Worm (Caenorhabditis elegans) whole organism, L3 larva: ENCODE data around the gene R10E4.9.

Experiments
- R02D3.7 ChIP-seq: fragments of 150-350 bp; optimal IDR thresholded peaks from 2 replicates; lab custom pipeline; 2014; ENCODE audit warnings: missing biosample characterization, missing genetic modification characterization
- ZK546.5 ChIP-seq: sonication (generic microtip); optimal IDR thresholded peaks from 2 replicates; lab custom pipeline; 2017; ENCODE audit warnings: missing biosample characterization, missing genetic modification characterization
- aly-2 ChIP-seq: fragments of 150-350 bp; optimal IDR thresholded peaks from 2 replicates; lab custom pipeline; 2014; ENCODE audit warnings: missing biosample characterization, missing genetic modification characterization
- ama-1 ChIP-seq: fragments of 150-350 bp; optimal IDR thresholded peaks from 2 replicates; lab custom pipeline; 2018
- ceh-16 ChIP-seq: sonication (generic microtip); optimal IDR thresholded peaks from 2 replicates; lab custom pipeline; 2017; ENCODE audit warnings: missing biosample characterization, missing genetic modification characterization
- ceh-28 ChIP-seq: fragments of 150-350 bp; optimal IDR thresholded peaks from 2 replicates; lab custom pipeline; 2014; ENCODE audit warnings: missing biosample characterization, missing genetic modification reagents, missing genetic modification characterization
- ceh-82 ChIP-seq: fragments of 150-350 bp; optimal IDR thresholded peaks from 2 replicates; lab custom pipeline; 2014; ENCODE audit warnings: missing biosample characterization, missing genetic modification characterization
- ceh-9 ChIP-seq: sonication (generic microtip); optimal IDR thresholded peaks from 2 replicates; lab custom pipeline; 2018; ENCODE audit warnings: missing biosample characterization, missing genetic modification characterization
- daf-12 ChIP-seq: fragments of 150-350 bp; optimal IDR thresholded peaks from 2 replicates; lab custom pipeline; 2014; ENCODE audit warnings: missing biosample characterization, missing genetic modification reagents, missing genetic modification characterization
- egl-27 ChIP-seq: sonication (generic microtip); optimal IDR thresholded peaks from 4 replicates; lab custom pipeline; 2017; ENCODE audit warnings: missing biosample characterization, missing genetic modification reagents, missing genetic modification characterization
- egl-5 ChIP-seq: fragments of 150-350 bp; optimal IDR thresholded peaks from 2 replicates; lab custom pipeline; 2017; ENCODE audit warnings: missing biosample characterization, missing genetic modification reagents, missing genetic modification characterization, inconsistent platforms
- elt-1 ChIP-seq: fragments of 150-350 bp; optimal IDR thresholded peaks from 2 replicates; lab custom pipeline; 2014; ENCODE audit warnings: missing biosample characterization, missing genetic modification characterization
- elt-2 ChIP-seq: sonication (generic microtip); optimal IDR thresholded peaks from 2 replicates; lab custom pipeline; 2016; ENCODE audit warnings: missing genetic modification reagents, mild to moderate bottlenecking, missing genetic modification characterization, missing compliant biosample characterization
- elt-3 ChIP-seq, 3 experiments: fragments of 150-350 bp in 1 of 3; sonication (generic microtip) in 2 of 3; optimal IDR thresholded peaks; 2 replicates in 2 of 3; 4 replicates in 1 of 3; lab custom pipeline; 2014 to 2017; ENCODE audit warnings: missing biosample characterization in 3 of 3, missing genetic modification characterization in 3 of 3
- eor-1 ChIP-seq, 2 experiments: fragments of 150-350 bp; optimal IDR thresholded peaks; 2 replicates each; lab custom pipeline; 2014 to 2018; ENCODE audit warnings: missing biosample characterization in 2 of 2, missing genetic modification characterization in 2 of 2
- fkh-10 ChIP-seq: sonication (generic microtip); optimal IDR thresholded peaks from 2 replicates; lab custom pipeline; 2017; ENCODE audit warnings: missing biosample characterization, missing genetic modification reagents, missing genetic modification characterization
- fkh-2 ChIP-seq: fragments of 150-350 bp; optimal IDR thresholded peaks from 2 replicates; lab custom pipeline; 2014; ENCODE audit warnings: missing biosample characterization, missing genetic modification reagents, missing genetic modification characterization
- fos-1 ChIP-seq: fragments of 150-350 bp; optimal IDR thresholded peaks from 2 replicates; lab custom pipeline; 2014; ENCODE audit warnings: missing biosample characterization, missing genetic modification characterization
- hmg-11 ChIP-seq: sonication (generic microtip); optimal IDR thresholded peaks from 2 replicates; lab custom pipeline; 2016; ENCODE audit warnings: missing genetic modification characterization, missing compliant biosample characterization
- jun-1 ChIP-seq: fragments of 150-350 bp; optimal IDR thresholded peaks from 2 replicates; lab custom pipeline; 2014; ENCODE audit warnings: missing biosample characterization, missing genetic modification reagents, missing genetic modification characterization
- lin-15B ChIP-seq: fragments of 150-350 bp; optimal IDR thresholded peaks from 2 replicates; lab custom pipeline; 2014; ENCODE audit warnings: missing biosample characterization, missing genetic modification characterization
- lin-39 ChIP-seq: fragments of 150-350 bp; optimal IDR thresholded peaks from 2 replicates; lab custom pipeline; 2018; ENCODE audit warnings: missing biosample characterization, missing genetic modification reagents, missing genetic modification characterization
- lsy-12 ChIP-seq: sonication (generic microtip); optimal IDR thresholded peaks from 2 replicates; lab custom pipeline; 2016; ENCODE audit warnings: mild to moderate bottlenecking, missing genetic modification characterization, missing compliant biosample characterization
- mdl-1 ChIP-seq: fragments of 150-350 bp; optimal IDR thresholded peaks from 2 replicates; lab custom pipeline; 2014; ENCODE audit warnings: missing biosample characterization, missing genetic modification characterization
- mml-1 ChIP-seq: fragments of 150-350 bp; sonication (generic microtip); optimal IDR thresholded peaks from 3 replicates; lab custom pipeline; 2014; ENCODE audit warnings: missing biosample characterization, missing genetic modification characterization
- nfya-1 ChIP-seq: sonication (generic microtip); optimal IDR thresholded peaks from 2 replicates; lab custom pipeline; 2017; ENCODE audit warnings: missing genetic modification characterization, mild to moderate bottlenecking, missing compliant biosample characterization, antibody characterized with exemption, moderate library complexity; ENCODE audit not compliant: insufficient read depth
- nhr-11 ChIP-seq: fragments of 150-350 bp; optimal IDR thresholded peaks from 2 replicates; lab custom pipeline; 2014; ENCODE audit warnings: missing biosample characterization, missing genetic modification characterization
- nhr-12 ChIP-seq: fragments of 150-350 bp; optimal IDR thresholded peaks from 2 replicates; lab custom pipeline; 2014; ENCODE audit warnings: missing biosample characterization, missing genetic modification characterization
- nhr-23 ChIP-seq: fragments of 150-350 bp; optimal IDR thresholded peaks from 2 replicates; lab custom pipeline; 2014; ENCODE audit warnings: missing biosample characterization, missing genetic modification reagents, missing genetic modification characterization
- nhr-237 ChIP-seq: fragments of 150-350 bp; optimal IDR thresholded peaks from 2 replicates; lab custom pipeline; 2014; ENCODE audit warnings: missing biosample characterization, missing genetic modification characterization
- nhr-25 ChIP-seq: sonication (generic microtip); optimal IDR thresholded peaks from 2 replicates; lab custom pipeline; 2017; ENCODE audit warnings: missing biosample characterization, missing genetic modification characterization
- nhr-28 ChIP-seq: fragments of 150-350 bp; optimal IDR thresholded peaks from 2 replicates; lab custom pipeline; 2014; ENCODE audit warnings: missing biosample characterization, missing genetic modification characterization
- nhr-43 ChIP-seq: sonication (generic microtip); optimal IDR thresholded peaks from 2 replicates; lab custom pipeline; 2016; ENCODE audit warnings: mild to moderate bottlenecking, missing genetic modification characterization, missing compliant biosample characterization; ENCODE audit not compliant: poor library complexity, severe bottlenecking
- nhr-67 ChIP-seq: fragments of 150-350 bp; optimal IDR thresholded peaks from 2 replicates; lab custom pipeline; 2014; ENCODE audit warnings: missing biosample characterization, missing genetic modification characterization
- nhr-76 ChIP-seq: fragments of 150-350 bp; sonication (generic microtip); optimal IDR thresholded peaks from 5 replicates; lab custom pipeline; 2014; ENCODE audit warnings: missing biosample characterization, missing genetic modification characterization
- nhr-77 ChIP-seq: fragments of 150-350 bp; optimal IDR thresholded peaks from 2 replicates; lab custom pipeline; 2014; ENCODE audit warnings: missing biosample characterization, missing genetic modification characterization
- pha-4 ChIP-seq: fragments of 150-350 bp; optimal IDR thresholded peaks from 2 replicates; lab custom pipeline; 2014; ENCODE audit warnings: missing biosample characterization, missing genetic modification reagents, missing genetic modification characterization
- pqm-1 ChIP-seq: fragments of 150-350 bp; optimal IDR thresholded peaks from 2 replicates; lab custom pipeline; 2017; ENCODE audit warnings: missing biosample characterization, missing genetic modification characterization, inconsistent platforms
- sea-2 ChIP-seq: fragments of 150-350 bp; sonication (generic microtip); optimal IDR thresholded peaks from 4 replicates; lab custom pipeline; 2014; ENCODE audit warnings: missing biosample characterization, missing genetic modification reagents, missing genetic modification characterization
- skn-1 ChIP-seq: fragments of 150-350 bp; optimal IDR thresholded peaks from 2 replicates; lab custom pipeline; 2014; ENCODE audit warnings: missing biosample characterization, missing genetic modification characterization
- snpc-4 ChIP-seq: fragments of 150-350 bp; optimal IDR thresholded peaks from 2 replicates; lab custom pipeline; 2014; ENCODE audit warnings: missing biosample characterization, missing genetic modification characterization
- tbx-2 ChIP-seq: sonication (generic microtip); optimal IDR thresholded peaks from 2 replicates; lab custom pipeline; 2016; ENCODE audit warnings: mild to moderate bottlenecking, missing genetic modification characterization, missing compliant biosample characterization
- unc-39 ChIP-seq: sonication (generic microtip); optimal IDR thresholded peaks from 4 replicates; lab custom pipeline; 2017; ENCODE audit warnings: missing biosample characterization, missing genetic modification characterization
- unc-62 ChIP-seq: fragments of 150-350 bp; sonication (generic microtip); optimal IDR thresholded peaks from 4 replicates; lab custom pipeline; 2014; ENCODE audit warnings: missing biosample characterization, missing genetic modification reagents, missing genetic modification characterization
- zag-1 ChIP-seq: fragments of 150-350 bp; optimal IDR thresholded peaks from 2 replicates; lab custom pipeline; 2014; ENCODE audit warnings: missing biosample characterization, missing genetic modification characterization
- ztf-11 ChIP-seq: fragments of 150-350 bp; optimal IDR thresholded peaks from 2 replicates; lab custom pipeline; 2014; ENCODE audit warnings: missing biosample characterization, missing genetic modification characterization
- ztf-4 ChIP-seq: fragments of 150-350 bp; optimal IDR thresholded peaks from 2 replicates; lab custom pipeline; 2014; ENCODE audit warnings: missing biosample characterization, missing genetic modification characterization

R10E4.9 gene

DNA sequence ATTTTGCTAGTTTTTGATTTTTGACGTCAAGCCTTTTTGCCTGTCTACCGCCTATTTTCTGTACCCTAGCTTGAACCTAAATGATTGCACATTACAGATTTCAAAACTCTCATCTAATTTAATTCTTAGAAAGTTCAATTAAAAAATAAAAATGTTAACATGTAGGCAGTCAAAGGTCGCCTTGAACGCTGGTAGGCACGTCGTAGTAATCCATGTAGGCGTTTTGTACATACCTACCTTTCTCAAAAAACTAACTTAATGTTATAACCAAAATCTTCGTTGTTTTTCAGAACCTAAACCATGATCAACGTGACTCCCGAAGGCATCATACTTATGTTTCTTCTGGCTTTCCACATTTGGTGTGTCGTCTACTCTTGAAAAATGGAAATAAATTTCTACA is 21.7 kb upstream of the R10E4.9 start, which contains the start of gene H38K22.9:
Gene H38K22.9 (plus strand): TSS at position 301 of the 400 bp plus-strand sequence.
- TF ChIP-seq ZK546.5 (tag; lab: Kevin White, UChicago) (no peak), nhr-23 (tag; lab: Kevin White, UChicago) (peak; percentile 20), nhr-43 (tag; lab: Kevin White, UChicago) (peak; percentile 43)

DNA sequence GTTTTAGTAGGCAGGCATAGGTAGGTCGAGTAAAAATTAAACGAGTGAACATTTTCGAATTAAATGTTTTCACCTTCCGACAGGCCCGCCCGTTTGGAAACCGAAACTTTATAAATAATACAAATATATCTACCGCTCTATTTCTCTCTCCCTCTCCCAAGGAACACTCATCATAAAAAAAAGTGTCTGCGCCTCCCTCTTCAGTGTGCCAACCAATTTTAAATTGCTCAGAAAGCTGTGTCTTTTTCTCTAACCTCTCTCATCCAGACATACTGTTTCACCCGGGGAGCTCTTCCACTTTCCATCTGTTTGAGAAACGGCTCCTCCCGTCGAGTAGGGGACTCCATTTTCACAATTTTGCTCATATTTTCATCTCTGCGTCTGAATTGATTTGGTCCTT is 20.9 kb upstream of the R10E4.9 start:
- TF ChIP-seq elt-2 (no peak), ceh-9 (tag; lab: Kevin White, UChicago) (no peak), egl-27 (no peak), tbx-2 (tag; lab: Kevin White, UChicago) (no peak), lin-15B (tag; lab: Kevin White, UChicago) (peak; percentile 39), daf-12 (no peak), lin-39 (peak; percentile 78), R02D3.7 (tag; lab: Kevin White, UChicago) (no peak), fkh-2 (tag; lab: Kevin White, UChicago) (no peak), nhr-12 (no peak), pqm-1 (tag; lab: Kevin White, UChicago) (no peak), ceh-28 (tag; lab: Kevin White, UChicago) (no peak), aly-2 (no peak), nfya-1 (tag; lab: Kevin White, UChicago) (peak; percentile 68), pha-4 (peak; percentile 60), eor-1 (tag; optimal IDR thresholded peaks at IDR 0.05; lab: Kevin White, UChicago) (no peak), snpc-4 (peak; percentile 16), elt-3 (tag; optimal IDR thresholded peaks at IDR 0.05; lab: Kevin White, UChicago) (no peak), lsy-12 (no peak), ztf-4 (tag; lab: Kevin White, UChicago) (no peak), nhr-11 (no peak), nhr-76 (tag; lab: Kevin White, UChicago) (no peak), ceh-82 (no peak), hmg-11 (peak; percentile 47), ztf-11 (no peak), nhr-28 (no peak), unc-62 (GFP tag; lab: Kevin White, UChicago) (no peak), fos-1 (no peak), zag-1 (tag; lab: Kevin White, UChicago) (no peak), sea-2 (GFP tag; lab: Kevin White, UChicago) (no peak), mdl-1 (tag; lab: Kevin White, UChicago) (no peak), egl-5 (tag; lab: Kevin White, UChicago) (peak; percentile 62), nhr-23 (tag; lab: Kevin White, UChicago) (no peak), nhr-25 (tag; lab: Kevin White, UChicago) (no peak), jun-1 (tag; lab: Kevin White, UChicago) (no peak), ama-1 (lab: Kevin White, UChicago) (no peak), elt-1 (tag; lab: Kevin White, UChicago) (no peak), mml-1 (no peak), nhr-67 (tag; lab: Kevin White, UChicago) (no peak), ZK546.5 (tag; lab: Kevin White, UChicago) (no peak), nhr-43 (tag; lab: Kevin White, UChicago) (peak; percentile 8), ceh-16 (tag; lab: Kevin White, UChicago) (no peak), fkh-10 (GFP tag; lab: Kevin White, UChicago) (no peak), skn-1 (tag; lab: Kevin White, UChicago) (no peak), nhr-77 (tag; lab: Kevin White, UChicago) (no peak), nhr-237 (tag; lab: Kevin White, UChicago) (no peak), unc-39 (tag; lab: Kevin White, UChicago) (no peak)
